Fruit fly (Drosophila melanogaster) whole organism, embryonic: ENCODE results near the gene CG9662.

ENCODE experiments used
- CG5180 ChIP-seq: fragments of 200-800 bp; sonication (Bioruptor generic); optimal IDR thresholded peaks from 3 replicates; lab custom pipeline; 2017; ENCODE audit warnings: missing biosample characterization, missing genetic modification characterization, mild to moderate bottlenecking, moderate library complexity, missing genetic modification reagents
- CG7556 ChIP-seq: fragments of 200-800 bp; sonication (Bioruptor generic); optimal IDR thresholded peaks from 2 replicates; lab custom pipeline; 2017; ENCODE audit warnings: missing biosample characterization, mild to moderate bottlenecking, missing genetic modification characterization
- CG7839 ChIP-seq: fragments of 200-800 bp; sonication (Bioruptor generic); optimal IDR thresholded peaks from 3 replicates; lab custom pipeline; 2018; ENCODE audit warnings: missing biosample characterization, mild to moderate bottlenecking, missing genetic modification characterization, moderate library complexity
- Camta ChIP-seq: fragments of 200-800 bp; sonication (Bioruptor generic); optimal IDR thresholded peaks from 2 replicates; lab custom pipeline; 2016; ENCODE audit warnings: missing biosample characterization, missing genetic modification characterization
- HLH3B ChIP-seq: fragments of 200-800 bp; sonication (Bioruptor generic); IDR thresholded peaks from 2 replicates; pipeline ENCODE4 v1.3.6; 2022; ENCODE audit warnings: missing biosample characterization, missing genetic modification characterization
- Hr3 ChIP-seq: fragments of 200-800 bp; sonication (Bioruptor generic); optimal IDR thresholded peaks from 3 replicates; lab custom pipeline; 2016; ENCODE audit warnings: missing biosample characterization, missing genetic modification characterization
- Side ChIP-seq: fragments of 200-800 bp; sonication (Bioruptor generic); optimal IDR thresholded peaks from 2 replicates; lab custom pipeline; 2016; ENCODE audit warnings: missing biosample characterization, missing genetic modification characterization
- bsh ChIP-seq, 2 experiments: fragments of 200-800 bp; sonication (Bioruptor generic); optimal IDR thresholded peaks; 2 replicates each; lab custom pipeline; 2017 to 2018; ENCODE audit warnings: mild to moderate bottlenecking in 2 of 2, missing biosample characterization in 2 of 2, missing genetic modification characterization in 2 of 2, moderate library complexity in 1 of 2
- danr ChIP-seq: fragments of 200-800 bp; sonication (Bioruptor generic); IDR thresholded peaks from 2 replicates; pipeline ENCODE4 v1.3.6; 2022; ENCODE audit warnings: missing biosample characterization, missing genetic modification characterization
- phol ChIP-seq: fragments of 200-800 bp; sonication (Bioruptor generic); optimal IDR thresholded peaks from 3 replicates; lab custom pipeline; 2018; ENCODE audit warnings: missing biosample characterization, mild to moderate bottlenecking, missing genetic modification characterization, moderate library complexity
- sd ChIP-seq: fragments of 200-800 bp; sonication (Bioruptor generic); optimal IDR thresholded peaks from 3 replicates; lab custom pipeline; 2018; ENCODE audit warnings: missing biosample characterization, mild to moderate bottlenecking, missing genetic modification characterization, moderate library complexity
- tx ChIP-seq: fragments of 200-800 bp; sonication (Bioruptor generic); optimal IDR thresholded peaks from 2 replicates; lab custom pipeline; 2016; ENCODE audit warnings: missing biosample characterization, missing genetic modification characterization

- no peak for TF ChIP-seq sd (tag; lab: Kevin White, UChicago)
- no peak for TF ChIP-seq Side
- no peak for TF ChIP-seq tx (GFP tag; lab: Kevin White, UChicago)
- TF ChIP-seq Camta (GFP tag; lab: Kevin White, UChicago), result no peak
- TF ChIP-seq CG7556 (GFP tag; lab: Kevin White, UChicago), result no peak
- peak; percentile 54 to 69 for TF ChIP-seq bsh (GFP tag; optimal IDR thresholded peaks at IDR 0.05; lab: Kevin White, UChicago)
- TF ChIP-seq phol (tag; lab: Kevin White, UChicago), result no peak
- TF ChIP-seq Hr3, result no peak
- no peak for TF ChIP-seq danr (GFP tag; lab: Robert Waterston, UW)
- no peak for TF ChIP-seq CG7839
- TF ChIP-seq HLH3B (GFP tag; lab: Robert Waterston, UW), result no peak
- no peak for TF ChIP-seq CG5180 (GFP tag; lab: Kevin White, UChicago)
Observed at dm6 chr2L:3345763-3346482, 30.6 kb downstream of the CG9662 start.
